Fruit fly (Drosophila melanogaster) ovary, adult (tissue): ENCODE data around the gene Nepl5.
A peak's percentile ranks its signal among the peaks of the same experiment; 100 is the strongest.

Experiments used
- CG17801 ChIP-seq: fragments of 200-800 bp; optimal IDR thresholded peaks from 2 replicates; lab custom pipeline; 2019; ENCODE audit warnings: missing biosample characterization, mild to moderate bottlenecking, missing genetic modification characterization, moderate library complexity; ENCODE audit not compliant: partially characterized antibody

Nepl5 gene

DNA sequence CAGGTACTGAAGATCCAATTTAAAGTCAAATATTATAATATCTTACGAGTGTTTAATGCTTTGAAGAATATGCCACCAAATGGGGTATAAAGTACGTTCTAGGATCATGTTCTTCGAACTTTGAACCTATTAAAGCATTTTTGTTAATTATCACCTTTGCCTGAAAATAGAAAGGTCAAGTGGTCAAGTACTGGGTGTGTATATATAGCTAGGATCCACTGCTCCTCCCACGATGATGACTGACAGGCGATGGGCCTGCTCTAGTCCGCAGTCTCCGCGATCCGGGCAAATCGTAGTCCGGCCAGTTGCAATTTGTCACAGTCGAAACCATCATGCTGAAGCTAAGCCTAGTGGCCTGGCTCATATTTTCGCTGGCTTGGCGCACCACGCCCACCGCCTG is at the start of gene Nepl5:
Gene Nepl5, plus strand, starts transcription at position 301 of the 400 bp plus-strand sequence.
- no peak for TF ChIP-seq CG17801 (GFP tag; lab: Kevin White, UChicago)

DNA sequence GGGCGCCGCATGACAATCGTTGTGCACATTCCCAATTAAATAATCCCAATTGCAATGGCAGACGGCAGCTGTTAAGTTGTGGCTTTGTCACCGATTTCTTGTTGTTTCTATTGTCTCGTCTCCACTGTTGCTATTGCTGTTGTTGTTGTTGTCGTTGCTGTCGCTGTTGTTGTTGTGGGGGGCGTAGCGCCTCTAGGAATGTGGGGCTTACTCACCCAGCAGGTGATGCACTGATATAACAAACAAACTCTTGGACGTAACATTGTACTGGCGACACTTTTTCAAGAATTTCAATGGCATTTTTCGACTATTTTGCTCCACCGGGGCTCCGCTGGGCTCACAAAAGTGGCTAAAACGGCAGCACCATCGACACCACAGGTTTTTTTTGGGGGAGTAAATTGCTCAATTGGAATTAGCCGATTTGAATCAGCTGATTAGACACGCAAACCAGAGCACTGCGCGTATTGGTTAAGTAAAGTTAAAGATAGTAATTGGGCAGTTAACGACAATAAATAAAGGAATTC is 43.2 kb upstream of the Nepl5 start:
- TF ChIP-seq CG17801 (GFP tag; lab: Kevin White, UChicago): no peak

DNA sequence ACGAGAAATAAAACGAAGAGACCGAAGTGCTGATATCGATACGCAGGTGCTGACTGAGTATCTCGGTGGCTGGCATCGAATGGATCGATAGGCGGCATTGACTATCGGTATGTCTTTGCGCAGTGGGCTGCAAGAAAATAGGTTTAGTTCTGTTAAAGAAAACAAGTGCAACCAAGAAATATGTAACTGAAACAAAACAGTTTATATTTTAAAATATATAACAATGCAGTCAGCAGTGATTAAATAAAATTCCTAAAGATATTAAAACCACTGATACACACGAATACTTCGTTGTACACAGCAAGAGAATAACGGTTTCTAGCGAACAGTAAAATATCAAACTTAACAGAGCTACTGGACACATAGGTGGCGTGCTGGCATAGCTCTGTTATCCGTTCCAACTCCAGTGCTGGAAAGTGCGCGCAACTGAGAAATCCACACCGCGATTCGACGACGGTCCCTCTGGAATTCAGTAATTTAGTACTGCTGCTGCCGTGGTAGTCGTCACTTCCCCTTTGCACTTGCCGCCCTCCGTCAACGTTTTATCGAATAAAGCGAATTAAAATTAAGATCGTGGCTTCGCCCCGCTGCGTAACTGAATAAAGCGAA is 42.6 kb upstream of the Nepl5 start, which contains the start of the genes Pez and Cpr:
Gene Pez, minus strand, starts transcription at position 305 of the 609 bp plus-strand sequence.
Gene Cpr, plus strand, starts transcription at position 470 of the 609 bp plus-strand sequence.
- TF ChIP-seq CG17801 (GFP tag; lab: Kevin White, UChicago): peak; percentile 42

DNA sequence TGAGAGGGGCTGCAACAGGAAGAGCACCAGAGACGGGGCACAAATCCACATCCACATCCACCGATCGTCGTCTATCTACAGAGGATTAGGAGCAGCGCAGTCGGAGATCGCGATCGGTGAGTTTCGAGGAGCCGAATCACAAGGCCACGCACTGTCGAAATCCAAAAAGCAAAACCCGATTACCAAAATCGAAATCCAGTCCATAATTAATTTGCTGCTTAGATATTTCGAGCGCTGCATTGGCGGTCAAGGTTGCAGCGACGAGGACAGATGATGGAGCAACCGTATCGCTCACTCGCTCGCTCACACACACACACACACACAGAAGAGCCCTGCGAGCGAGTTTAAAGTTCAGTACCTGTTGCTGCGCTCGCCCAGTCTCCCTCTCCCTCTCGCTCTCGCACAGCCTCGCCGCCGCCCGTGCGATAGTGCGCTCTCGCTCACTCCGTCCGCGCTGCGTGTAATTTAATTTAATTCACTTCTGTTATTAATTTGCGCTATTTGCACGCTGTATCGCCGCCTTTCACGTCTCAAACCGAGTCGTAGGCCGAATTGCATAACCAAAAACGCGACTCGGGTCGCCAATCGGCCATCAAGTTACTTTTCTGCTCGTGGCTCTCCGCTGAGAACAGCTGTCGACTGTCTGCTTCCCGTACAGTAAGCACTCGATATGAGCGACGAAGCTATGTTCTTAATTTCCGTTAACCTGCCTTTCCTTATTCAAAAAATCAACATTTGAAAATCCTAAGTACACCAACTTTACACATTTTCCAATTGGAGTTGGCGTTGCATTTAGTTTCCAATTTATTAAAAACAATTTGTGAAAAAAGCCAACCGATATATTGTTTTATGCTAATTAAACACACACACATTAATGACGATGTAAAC is 41.8 kb upstream of the Nepl5 start:
- TF ChIP-seq CG17801 (GFP tag; lab: Kevin White, UChicago): peak; percentile 28

DNA sequence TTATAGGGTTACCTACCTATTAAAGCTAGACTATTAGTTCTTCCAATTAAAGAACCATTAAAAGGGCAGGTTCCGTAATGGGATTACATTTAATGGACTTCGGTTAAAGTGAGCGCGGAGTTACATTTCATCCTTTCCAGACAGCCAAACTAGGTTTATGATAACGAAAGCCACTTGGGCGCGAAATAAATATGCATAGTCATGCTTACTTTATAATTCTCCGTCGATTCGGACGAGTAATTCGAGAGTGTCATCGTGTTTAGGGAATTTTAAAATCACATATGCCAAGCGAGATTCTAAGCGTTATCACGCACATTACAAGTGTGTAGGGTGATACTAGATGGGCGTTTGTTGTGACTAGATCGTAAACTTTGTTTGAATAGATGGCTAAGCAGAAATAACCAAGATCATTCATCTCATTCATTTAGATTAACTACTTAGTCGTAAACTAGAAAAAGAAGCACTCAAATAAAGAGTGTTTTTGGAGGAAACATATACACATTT is 40.8 kb upstream of the Nepl5 start:
- no peak for TF ChIP-seq CG17801 (GFP tag; lab: Kevin White, UChicago)

DNA sequence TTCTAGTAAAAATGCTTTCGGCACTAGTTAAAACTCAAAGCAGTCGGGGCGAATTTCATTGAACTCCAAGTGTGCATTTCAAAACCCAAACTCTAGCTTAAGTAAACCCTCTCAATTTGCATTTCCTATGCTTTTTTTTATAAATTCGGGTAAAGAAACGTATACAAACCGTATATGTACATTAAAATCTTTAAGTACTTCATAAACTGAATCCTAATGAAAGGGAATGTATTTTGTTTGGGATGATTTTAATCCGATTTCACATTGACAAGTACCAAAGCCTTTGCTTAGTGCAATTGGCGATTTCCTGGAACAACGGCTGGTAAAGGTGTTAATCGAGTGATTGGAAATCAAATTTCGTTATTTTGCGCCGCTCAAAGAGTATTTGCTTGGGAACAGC is 39.8 kb upstream of the Nepl5 start:
- no peak for TF ChIP-seq CG17801 (GFP tag; lab: Kevin White, UChicago)

DNA sequence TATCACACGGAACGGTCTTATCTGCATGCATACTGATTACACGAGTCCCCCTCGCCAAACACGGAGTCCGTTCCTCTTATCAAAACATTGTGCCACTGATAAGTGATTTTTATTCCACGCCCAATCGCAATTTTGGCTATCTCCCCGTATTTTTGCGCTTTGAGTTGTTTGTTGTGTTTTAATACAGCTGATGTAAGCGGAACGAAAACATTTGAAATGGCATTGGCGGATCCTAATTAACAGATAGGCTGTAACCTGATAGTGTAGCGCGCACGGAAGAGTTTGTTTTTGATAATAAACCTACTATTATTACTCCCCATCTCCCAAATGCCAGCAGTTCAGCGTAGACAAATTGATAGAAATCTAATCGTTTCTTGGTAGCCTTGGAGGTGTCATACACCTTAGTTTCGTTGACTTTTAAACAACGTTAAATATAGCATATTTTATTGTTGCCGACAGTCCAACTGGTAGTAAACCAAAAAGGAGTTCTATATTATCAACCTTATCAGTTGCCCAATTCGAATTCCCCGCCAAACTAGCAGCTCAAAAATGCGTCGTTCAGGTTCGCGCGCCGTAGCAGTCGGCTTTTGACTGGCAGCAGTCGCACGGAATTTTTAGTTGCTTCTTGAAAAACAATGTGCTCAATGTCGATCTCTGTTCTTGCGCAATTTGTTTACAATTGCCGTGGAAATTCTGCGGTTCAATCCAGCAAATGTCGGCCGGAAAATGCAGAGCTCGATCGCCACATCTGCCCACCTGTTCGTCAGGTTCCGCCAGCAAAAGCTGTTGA is 37.8 kb upstream of the Nepl5 start:
- TF ChIP-seq CG17801 (GFP tag; lab: Kevin White, UChicago): no peak

DNA sequence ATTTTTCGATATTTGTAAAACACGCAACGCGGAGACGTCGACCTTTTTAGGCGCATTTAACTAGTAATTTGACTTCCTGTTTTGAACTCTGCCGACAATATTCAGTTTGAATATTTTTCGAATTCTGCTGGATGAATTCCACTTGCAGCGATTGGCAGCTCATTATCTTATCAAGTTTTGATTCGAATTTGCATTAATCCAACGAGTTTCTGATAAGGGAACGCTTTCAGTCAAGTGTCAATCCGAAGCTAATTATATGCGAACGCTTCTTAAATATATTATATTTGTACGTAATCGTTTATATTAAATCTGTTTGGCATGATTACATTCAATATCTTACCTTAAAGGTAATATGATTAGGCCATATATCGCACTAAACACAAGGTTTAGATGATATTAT is 32.7 kb upstream of the Nepl5 start, which contains the start of gene CG9497:
Gene CG9497, minus strand, starts transcription at position 101 of the 400 bp plus-strand sequence.
- TF ChIP-seq CG17801 (GFP tag; lab: Kevin White, UChicago): no peak

DNA sequence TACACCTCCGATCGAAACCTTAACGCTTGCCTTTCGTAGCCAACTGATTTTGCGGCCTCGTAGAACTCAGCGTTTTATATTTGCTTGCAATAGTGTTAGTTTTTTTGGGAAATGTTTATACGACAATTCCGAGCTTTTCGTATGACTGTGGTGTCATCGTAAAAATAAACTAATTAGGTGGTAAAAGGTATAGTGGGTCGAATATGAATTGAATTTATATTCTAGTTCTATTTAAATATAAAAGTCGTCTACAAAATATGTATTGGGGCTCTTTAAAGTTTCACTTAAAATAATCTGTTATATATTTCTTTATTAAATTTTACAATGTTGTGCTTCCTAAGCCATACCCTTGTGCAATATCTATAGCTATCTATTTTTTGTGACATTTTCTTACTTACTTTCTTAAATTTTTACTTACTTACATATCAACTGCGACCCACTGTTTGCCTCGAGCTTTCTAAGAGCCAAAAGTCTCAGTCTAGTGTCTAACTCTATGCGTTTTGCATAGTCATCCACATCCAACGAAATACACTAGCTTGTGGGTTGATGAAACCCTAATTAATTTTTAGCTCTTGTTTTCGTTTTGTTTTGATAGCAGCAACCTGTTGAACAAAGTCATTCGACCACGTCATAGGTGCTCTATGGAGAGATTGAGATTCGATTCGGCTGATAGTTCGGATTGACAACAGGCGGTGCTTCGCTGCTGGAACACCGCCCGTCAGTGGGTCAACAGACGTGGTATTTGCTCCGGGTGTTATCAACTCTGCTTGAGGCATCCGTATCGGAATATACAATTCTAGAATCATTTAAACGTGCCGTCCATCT is 29.9 kb upstream of the Nepl5 start, which contains the start of gene CG9498:
Gene CG9498, minus strand, starts transcription at position 51 of the 825 bp plus-strand sequence.
- TF ChIP-seq CG17801 (GFP tag; lab: Kevin White, UChicago): peak; percentile 9

DNA sequence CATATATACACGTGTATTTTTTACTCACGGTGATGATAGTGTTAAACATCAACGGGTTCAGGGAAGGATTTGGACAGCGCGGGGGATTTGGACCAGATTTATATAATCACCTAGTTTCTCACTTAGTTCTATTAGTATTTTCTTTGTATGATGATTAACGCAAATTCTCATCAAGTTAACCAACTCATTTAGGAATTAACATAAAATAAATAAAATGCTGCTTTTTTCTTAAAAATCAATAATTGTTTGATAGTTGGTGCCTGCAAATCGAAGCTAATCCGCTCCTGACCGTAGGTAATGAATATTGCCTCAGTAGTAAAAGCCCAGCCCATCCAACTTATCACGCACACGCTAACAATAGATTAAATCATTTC is 29.3 kb upstream of the Nepl5 start:
- TF ChIP-seq CG17801 (GFP tag; lab: Kevin White, UChicago): peak; percentile 67

DNA sequence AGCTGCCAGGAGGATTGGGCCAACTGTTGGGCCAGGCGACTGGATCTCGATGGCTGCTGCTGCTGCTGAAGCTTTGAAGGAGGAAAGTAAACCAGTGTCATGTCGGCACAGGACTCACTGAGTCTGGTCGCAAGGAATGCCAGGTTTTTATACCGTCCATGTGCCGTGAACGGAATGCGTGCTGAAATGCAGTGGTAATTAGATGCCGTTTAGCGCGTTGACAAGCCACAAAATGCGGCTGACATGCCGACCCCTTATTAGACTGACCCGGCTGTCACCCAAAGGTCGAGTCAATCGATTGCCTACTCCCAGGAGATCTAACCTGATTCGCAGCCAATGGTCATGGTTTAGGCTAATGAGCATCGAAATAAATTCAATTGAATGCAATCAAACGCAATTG is 26.8 kb upstream of the Nepl5 start, which contains the start of gene ppk7:
Gene ppk7, minus strand, starts transcription at position 101 of the 400 bp plus-strand sequence.
- TF ChIP-seq CG17801 (GFP tag; lab: Kevin White, UChicago): no peak

DNA sequence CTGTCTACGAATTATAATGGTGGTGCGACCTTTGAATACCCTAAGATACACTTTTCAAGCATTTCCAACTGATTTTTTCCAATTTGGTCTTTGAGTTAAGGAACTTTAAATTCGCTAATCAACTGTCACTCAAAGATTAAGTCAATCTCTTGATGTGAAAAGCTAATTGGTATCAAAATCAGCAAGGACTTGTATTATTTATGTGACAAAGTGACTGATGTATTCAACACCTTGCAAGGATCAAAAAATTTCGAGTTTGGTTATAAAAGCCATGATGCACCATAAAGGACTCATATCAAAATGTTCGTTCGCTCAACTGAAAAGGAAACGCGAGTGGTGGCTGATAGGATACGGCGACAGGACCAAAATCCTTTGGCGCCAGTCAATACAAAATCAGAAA is 26.4 kb upstream of the Nepl5 start, which contains the start of gene ppk14:
Gene ppk14, plus strand, starts transcription at position 301 of the 400 bp plus-strand sequence.
- no peak for TF ChIP-seq CG17801 (GFP tag; lab: Kevin White, UChicago)

DNA sequence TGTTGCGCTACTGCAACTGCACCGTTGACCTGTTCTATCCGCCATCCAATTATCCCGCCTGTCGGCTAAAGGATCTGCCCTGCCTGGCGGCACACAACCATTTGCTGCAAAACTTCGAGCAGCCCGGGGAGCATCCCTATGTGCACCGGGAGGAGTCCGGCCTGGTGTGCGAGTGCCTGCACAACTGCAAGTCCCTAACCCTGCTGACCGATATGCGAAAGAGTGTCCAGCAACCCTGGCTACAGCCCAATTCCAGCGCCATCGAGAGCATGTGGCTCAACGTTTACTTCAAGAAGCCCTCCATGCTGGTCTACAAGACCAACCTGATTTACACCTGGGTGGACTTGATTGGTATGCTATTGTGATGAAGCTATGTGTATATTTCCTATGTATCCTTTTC is 24.9 kb upstream of the Nepl5 start:
- TF ChIP-seq CG17801 (GFP tag; lab: Kevin White, UChicago): no peak
